Worm (Caenorhabditis elegans) whole organism, late embryonic: ENCODE measurements around the gene ttr-52.

ENCODE experiments used
- C38D4.7 ChIP-seq: fragments of 200-800 bp; sonication (Bioruptor generic); optimal IDR thresholded peaks from 2 replicates; lab custom pipeline; 2018; ENCODE audit warnings: mild to moderate bottlenecking, missing genetic modification characterization, moderate library complexity, missing compliant biosample characterization
- F13H6.1 ChIP-seq: sonication (generic microtip); optimal IDR thresholded peaks from 2 replicates; lab custom pipeline; 2016; ENCODE audit warnings: missing genetic modification characterization, missing compliant biosample characterization
- K09A11.1 ChIP-seq: sonication (generic microtip); optimal IDR thresholded peaks from 2 replicates; lab custom pipeline; 2017; ENCODE audit warnings: antibody characterized with exemption, mild to moderate bottlenecking, missing genetic modification characterization, missing compliant biosample characterization; ENCODE audit not compliant: insufficient read depth
- Y22D7AL.16 ChIP-seq: sonication (generic microtip); optimal IDR thresholded peaks from 2 replicates; lab custom pipeline; 2016; ENCODE audit warnings: missing genetic modification characterization, missing compliant biosample characterization
- ceh-18 ChIP-seq: sonication (generic microtip); optimal IDR thresholded peaks from 2 replicates; lab custom pipeline; 2016; ENCODE audit warnings: missing genetic modification characterization, missing compliant biosample characterization
- ceh-19 ChIP-seq: fragments of 200-800 bp; sonication (Bioruptor generic); optimal IDR thresholded peaks from 2 replicates; lab custom pipeline; 2018; ENCODE audit warnings: mild to moderate bottlenecking, missing genetic modification characterization, missing compliant biosample characterization
- ceh-22 ChIP-seq: sonication (generic microtip); optimal IDR thresholded peaks from 2 replicates; lab custom pipeline; 2017; ENCODE audit warnings: missing biosample characterization, missing genetic modification characterization
- ceh-30 ChIP-seq: fragments of 150-350 bp; optimal IDR thresholded peaks from 2 replicates; lab custom pipeline; 2014; ENCODE audit warnings: missing biosample characterization, missing genetic modification characterization
- ceh-45 ChIP-seq: fragments of 200-800 bp; sonication (Bioruptor generic); IDR thresholded peaks from 2 replicates; pipeline ENCODE4 v1.3.6; 2022; ENCODE audit warnings: missing genetic modification reagents, missing genetic modification characterization, missing compliant biosample characterization
- ceh-48 ChIP-seq: sonication (generic microtip); optimal IDR thresholded peaks from 2 replicates; lab custom pipeline; 2016; ENCODE audit warnings: missing genetic modification characterization, inconsistent platforms, missing compliant biosample characterization
- ceh-6 ChIP-seq: fragments of 200-800 bp; sonication (Bioruptor generic); optimal IDR thresholded peaks from 2 replicates; lab custom pipeline; 2018; ENCODE audit warnings: mild to moderate bottlenecking, missing genetic modification characterization, missing compliant biosample characterization
- ceh-9 ChIP-seq: sonication (generic microtip); optimal IDR thresholded peaks from 2 replicates; lab custom pipeline; 2016; ENCODE audit warnings: mild to moderate bottlenecking, missing genetic modification characterization, inconsistent platforms, missing compliant biosample characterization
- dmd-4 ChIP-seq: sonication (generic microtip); optimal IDR thresholded peaks from 2 replicates; lab custom pipeline; 2016; ENCODE audit warnings: borderline replicate concordance, missing genetic modification characterization, missing compliant biosample characterization
- dve-1 ChIP-seq: sonication (generic microtip); optimal IDR thresholded peaks from 2 replicates; lab custom pipeline; 2017; ENCODE audit warnings: antibody characterized with exemption, mild to moderate bottlenecking, missing genetic modification characterization, missing compliant biosample characterization
- elt-2 ChIP-seq: sonication (generic microtip); optimal IDR thresholded peaks from 2 replicates; lab custom pipeline; 2016; ENCODE audit warnings: missing genetic modification reagents, missing genetic modification characterization, missing compliant biosample characterization
- elt-4 ChIP-seq: sonication (generic microtip); optimal IDR thresholded peaks from 2 replicates; lab custom pipeline; 2016; ENCODE audit warnings: missing genetic modification characterization, missing compliant biosample characterization
- ets-4 ChIP-seq: sonication (generic microtip); optimal IDR thresholded peaks from 2 replicates; lab custom pipeline; 2016; ENCODE audit warnings: missing genetic modification characterization, missing compliant biosample characterization
- fax-1 ChIP-seq: sonication (generic microtip); optimal IDR thresholded peaks from 2 replicates; lab custom pipeline; 2016; ENCODE audit warnings: missing genotype, missing genetic modification characterization, missing compliant biosample characterization
- fkh-6 ChIP-seq: sonication (generic microtip); optimal IDR thresholded peaks from 2 replicates; lab custom pipeline; 2016; ENCODE audit warnings: missing genetic modification characterization, missing compliant biosample characterization
- hlh-13 ChIP-seq: fragments of 200-800 bp; sonication (Bioruptor generic); optimal IDR thresholded peaks from 2 replicates; lab custom pipeline; 2018; ENCODE audit warnings: mild to moderate bottlenecking, missing genetic modification characterization, missing compliant biosample characterization
- hlh-15 ChIP-seq: sonication (generic microtip); optimal IDR thresholded peaks from 2 replicates; lab custom pipeline; 2016; ENCODE audit warnings: missing genetic modification characterization, missing compliant biosample characterization
- hlh-8 ChIP-seq: sonication (generic microtip); optimal IDR thresholded peaks from 2 replicates; lab custom pipeline; 2016; ENCODE audit warnings: missing genotype, missing genetic modification characterization, missing compliant biosample characterization
- lim-6 ChIP-seq: sonication (generic microtip); optimal IDR thresholded peaks from 2 replicates; lab custom pipeline; 2016; ENCODE audit warnings: missing genetic modification characterization, missing compliant biosample characterization
- lin-11 ChIP-seq: fragments of 200-800 bp; sonication (Bioruptor generic); optimal IDR thresholded peaks from 2 replicates; lab custom pipeline; 2018; ENCODE audit warnings: mild to moderate bottlenecking, missing genetic modification characterization, missing compliant biosample characterization
- mec-3 ChIP-seq: sonication (generic microtip); optimal IDR thresholded peaks from 2 replicates; lab custom pipeline; 2016; ENCODE audit warnings: borderline replicate concordance, missing genetic modification characterization, missing compliant biosample characterization
- nfya-1 ChIP-seq: sonication (generic microtip); optimal IDR thresholded peaks from 2 replicates; lab custom pipeline; 2017; ENCODE audit warnings: missing genetic modification characterization, mild to moderate bottlenecking, missing compliant biosample characterization, antibody characterized with exemption, moderate library complexity
- npax-4 ChIP-seq: sonication (generic microtip); optimal IDR thresholded peaks from 2 replicates; lab custom pipeline; 2016; ENCODE audit warnings: missing genetic modification characterization, missing compliant biosample characterization
- pax-1 ChIP-seq: fragments of 150-350 bp; optimal IDR thresholded peaks from 2 replicates; lab custom pipeline; 2014; ENCODE audit warnings: missing biosample characterization, missing genetic modification characterization
- pha-2 ChIP-seq: sonication (generic microtip); optimal IDR thresholded peaks from 2 replicates; lab custom pipeline; 2017; ENCODE audit warnings: mild to moderate bottlenecking, missing genetic modification characterization, missing compliant biosample characterization
- pros-1 ChIP-seq: fragments of 150-350 bp; optimal IDR thresholded peaks from 2 replicates; lab custom pipeline; 2014; ENCODE audit warnings: missing biosample characterization, missing genetic modification reagents, missing genetic modification characterization
- ref-2 ChIP-seq: sonication (generic microtip); optimal IDR thresholded peaks from 2 replicates; lab custom pipeline; 2016; ENCODE audit warnings: missing genetic modification characterization, missing compliant biosample characterization
- rnt-1 ChIP-seq: sonication (generic microtip); optimal IDR thresholded peaks from 2 replicates; lab custom pipeline; 2016; ENCODE audit warnings: missing genetic modification characterization, missing compliant biosample characterization
- sdc-2 ChIP-seq: sonication (generic microtip); optimal IDR thresholded peaks from 2 replicates; lab custom pipeline; 2016; ENCODE audit warnings: missing genotype, missing genetic modification characterization, missing compliant biosample characterization
- tbx-2 ChIP-seq: sonication (generic microtip); optimal IDR thresholded peaks from 2 replicates; lab custom pipeline; 2016; ENCODE audit warnings: missing genetic modification characterization, missing compliant biosample characterization
- ttx-3 ChIP-seq: sonication (generic microtip); optimal IDR thresholded peaks from 2 replicates; lab custom pipeline; 2016; ENCODE audit warnings: missing genetic modification reagents, missing genetic modification characterization, missing compliant biosample characterization
- unc-3 ChIP-seq, 2 experiments: fragments of 200-800 bp in 1 of 2; sonication (Bioruptor generic) in 1 of 2; sonication (generic microtip) in 1 of 2; conservative IDR thresholded peaks in 1 of 2; optimal IDR thresholded peaks in 1 of 2; 2 replicates each; pipeline versions ENCODE4 v1.3.6 to Lab custom; 2016 to 2022; ENCODE audit warnings: missing compliant biosample characterization in 2 of 2, missing genetic modification characterization in 2 of 2, missing genetic modification reagents in 1 of 2
- unc-55 ChIP-seq: sonication (generic microtip); optimal IDR thresholded peaks from 2 replicates; lab custom pipeline; 2017; ENCODE audit warnings: missing biosample characterization, missing genetic modification reagents, missing genetic modification characterization
- zip-5 ChIP-seq: sonication (generic microtip); optimal IDR thresholded peaks from 2 replicates; lab custom pipeline; 2016; ENCODE audit warnings: missing genetic modification characterization, missing compliant biosample characterization

ttr-52 gene

DNA sequence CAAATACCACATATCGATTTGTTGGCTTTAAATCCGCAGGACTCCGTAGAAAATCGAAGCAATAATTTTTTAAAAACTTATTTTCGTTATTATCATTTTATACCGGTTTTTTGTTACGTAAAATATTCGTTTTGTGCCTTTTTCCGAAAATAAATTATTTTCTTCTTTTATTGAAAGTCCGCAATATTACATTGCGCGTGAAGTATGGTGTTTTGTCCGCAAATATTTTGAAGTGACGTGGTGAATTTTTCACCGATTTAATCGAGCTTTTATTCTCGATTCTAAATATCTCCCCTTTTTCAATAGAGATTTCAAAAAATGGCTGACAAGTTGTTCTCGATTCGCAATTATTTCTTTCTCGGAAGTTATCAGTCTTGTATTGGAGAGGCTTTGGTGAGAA, 21.5 kb downstream of the ttr-52 start, which contains the start of gene cope-1:
Gene cope-1, plus strand, starts transcription at position 229 of the 400 bp plus-strand sequence.
- no peak for TF ChIP-seq lim-6 (tag; lab: Kevin White, UChicago)
- no peak for TF ChIP-seq Y22D7AL.16
- no peak for TF ChIP-seq mec-3 (tag; lab: Kevin White, UChicago)
- TF ChIP-seq ttx-3 (tag; lab: Kevin White, UChicago) = no peak
- no peak for TF ChIP-seq pha-2 (tag; lab: Kevin White, UChicago)
- TF ChIP-seq ceh-6 (GFP tag; lab: Kevin White, UChicago) = no peak
- TF ChIP-seq zip-5 (tag; lab: Kevin White, UChicago) = no peak
- TF ChIP-seq ceh-18 = no peak
- TF ChIP-seq elt-2 = no peak
- TF ChIP-seq ceh-19 (GFP tag; lab: Kevin White, UChicago) = no peak
- TF ChIP-seq hlh-13 = no peak
- no peak for TF ChIP-seq lin-11 (tag; lab: Kevin White, UChicago)

DNA sequence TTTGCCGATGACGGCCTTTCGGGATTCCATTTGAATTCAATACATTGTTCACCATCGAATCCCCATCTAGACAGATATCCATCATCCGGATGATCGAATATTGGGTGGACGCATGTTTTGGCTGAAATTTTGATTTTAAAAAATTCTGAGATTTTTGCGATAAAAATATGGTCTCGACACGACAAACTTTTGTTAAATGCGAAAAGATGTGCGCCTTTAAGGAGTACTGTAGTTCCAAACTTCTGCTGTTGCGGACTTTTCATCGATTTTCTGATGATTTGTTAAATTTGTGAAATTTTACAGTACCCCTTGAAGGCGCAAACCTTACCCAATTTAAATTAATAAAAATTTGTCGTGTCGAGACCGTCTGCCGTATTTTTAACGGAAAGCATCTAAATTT, 23.3 kb downstream of the ttr-52 start:
- TF ChIP-seq dmd-4 (tag; lab: Kevin White, UChicago) (no peak), npax-4 (tag; lab: Kevin White, UChicago) (no peak), ref-2 (tag; lab: Kevin White, UChicago) (no peak), elt-4 (tag; lab: Kevin White, UChicago) (no peak), hlh-15 (tag; lab: Kevin White, UChicago) (no peak), pax-1 (no peak), ceh-48 (tag; lab: Kevin White, UChicago) (no peak), hlh-8 (tag; lab: Kevin White, UChicago) (no peak), C38D4.7 (GFP tag; lab: Kevin White, UChicago) (no peak), dve-1 (no peak), fkh-6 (no peak), unc-55 (GFP tag; lab: Kevin White, UChicago) (no peak), ceh-9 (tag; lab: Kevin White, UChicago) (no peak)
- TF ChIP-seq, all 69 proteins: peak for 0

ce11 chrIII:13429668-13430067, 25.1 kb downstream of the ttr-52 start, which contains the start of gene bli-5:
bli-5 (minus strand) TSS chrIII:13429768.
- TF ChIP-seq ceh-30 (tag; lab: Kevin White, UChicago) = no peak

DNA sequence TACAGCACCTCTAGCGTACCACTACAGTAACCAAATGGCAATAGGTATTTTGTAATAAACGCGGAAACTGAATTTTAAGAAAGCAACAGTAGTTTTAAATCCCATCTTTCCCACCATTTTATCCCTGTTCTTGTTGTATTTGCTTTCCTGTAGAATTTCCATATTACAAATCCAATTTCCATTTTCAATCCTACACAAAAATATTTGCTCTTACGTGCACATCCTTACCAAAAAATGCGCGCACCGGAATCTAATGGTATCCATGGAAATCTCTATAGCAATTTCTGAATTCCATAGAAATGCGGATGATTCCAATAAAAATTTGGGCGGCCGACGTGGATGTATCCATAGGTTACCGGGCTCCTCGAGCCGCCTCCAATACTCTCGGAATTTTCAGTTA, 25.6 kb downstream of the ttr-52 start, which contains the start of gene trf-1:
Gene trf-1, plus strand, starts transcription at position 301 of the 400 bp plus-strand sequence.
- no peak for TF ChIP-seq rnt-1
- TF ChIP-seq pros-1 = no peak
- TF ChIP-seq tbx-2 = no peak
- no peak for TF ChIP-seq zip-5 (tag; lab: Kevin White, UChicago)

- TF ChIP-seq ceh-22 (tag; lab: Kevin White, UChicago) (no peak), C38D4.7 (GFP tag; lab: Kevin White, UChicago) (no peak), nfya-1 (tag; lab: Kevin White, UChicago) (no peak), tbx-2 (no peak), fax-1 (tag; lab: Kevin White, UChicago) (no peak), sdc-2 (tag; lab: Kevin White, UChicago) (no peak), unc-55 (GFP tag; lab: Kevin White, UChicago) (no peak), unc-3 (GFP tag; conservative IDR thresholded peaks at IDR 0.05; lab: Robert Waterston, UW) (no peak), unc-3 (tag; optimal IDR thresholded peaks at IDR 0.05; lab: Kevin White, UChicago) (no peak), pax-1 (no peak), F13H6.1 (no peak), hlh-8 (tag; lab: Kevin White, UChicago) (no peak), ceh-45 (GFP tag; lab: Robert Waterston, UW) (no peak), hlh-15 (tag; lab: Kevin White, UChicago) (no peak), K09A11.1 (no peak), ets-4 (tag; lab: Kevin White, UChicago) (no peak), ceh-48 (tag; lab: Kevin White, UChicago) (no peak)
Measured at ce11 chrIII:13434404-13434803, 29.9 kb downstream of the ttr-52 start, which contains the start of gene F45G2.7. F45G2.7 (minus strand) TSS chrIII:13434504.
